Worm (Caenorhabditis elegans): ENCODE measurements around the gene vab-1.

- TF ChIP-seq him-1 (tag; optimal IDR thresholded peaks at IDR 0.05) (no peak), W03F9.2 (tag; optimal IDR thresholded peaks at IDR 0.05) (no peak), dao-5 (tag; optimal IDR thresholded peaks at IDR 0.05) (no peak)
Measured at ce11 chrII:4557487-4557886, 14.3 kb upstream of the vab-1 start, which contains the start of gene M03A1.3.

Data from whole organism, L4/young adult.